Worm (Caenorhabditis elegans) whole organism, young adult: ENCODE results near the gene R09B5.11.

Source experiments
- F49E8.2 ChIP-seq: sonication (generic microtip); optimal IDR thresholded peaks from 3 replicates; lab custom pipeline; 2017; ENCODE audit warnings: missing genetic modification characterization, mild to moderate bottlenecking, missing compliant biosample characterization, antibody characterized with exemption, moderate library complexity; ENCODE audit not compliant: insufficient read depth
- Y56A3A.18 ChIP-seq: fragments of 200-800 bp; sonication (Bioruptor generic); IDR thresholded peaks from 2 replicates; pipeline ENCODE4 v1.3.6; 2022; ENCODE audit warnings: missing genetic modification reagents, missing genetic modification characterization, missing compliant biosample characterization
- ZK185.1 ChIP-seq: sonication (generic microtip); optimal IDR thresholded peaks from 2 replicates; lab custom pipeline; 2016; ENCODE audit warnings: mild to moderate bottlenecking, missing genetic modification characterization, missing compliant biosample characterization; ENCODE audit not compliant: poor library complexity, severe bottlenecking
- ccch-3 ChIP-seq: fragments of 200-800 bp; sonication (Bioruptor generic); optimal IDR thresholded peaks from 2 replicates; lab custom pipeline; 2018; ENCODE audit warnings: mild to moderate bottlenecking, missing genetic modification characterization, missing compliant biosample characterization
- ceh-100 ChIP-seq: fragments of 200-800 bp; sonication (Bioruptor generic); IDR thresholded peaks from 2 replicates; pipeline ENCODE4 v1.3.6; 2022; ENCODE audit warnings: missing genetic modification reagents, missing genetic modification characterization, missing compliant biosample characterization
- dpl-1 ChIP-seq: fragments of 150-350 bp; optimal IDR thresholded peaks from 2 replicates; lab custom pipeline; 2014; ENCODE audit warnings: missing biosample characterization, missing genetic modification reagents, missing genetic modification characterization
- hmg-1.2 ChIP-seq: fragments of 200-800 bp; sonication (Bioruptor generic); IDR thresholded peaks from 2 replicates; pipeline ENCODE4 v1.3.6; 2022; ENCODE audit warnings: missing genetic modification reagents, missing genetic modification characterization, missing compliant biosample characterization
- lsl-1 ChIP-seq: fragments of 200-800 bp; sonication (Bioruptor generic); optimal IDR thresholded peaks from 2 replicates; lab custom pipeline; 2018; ENCODE audit warnings: mild to moderate bottlenecking, missing genetic modification characterization, moderate library complexity, missing compliant biosample characterization
- mcd-1 ChIP-seq: fragments of 200-800 bp; sonication (Bioruptor generic); IDR thresholded peaks from 2 replicates; pipeline ENCODE4 v1.3.6; 2022; ENCODE audit warnings: missing genetic modification reagents, missing genetic modification characterization, missing compliant biosample characterization
- mel-28 ChIP-seq: sonication (generic microtip); optimal IDR thresholded peaks from 2 replicates; lab custom pipeline; 2016; ENCODE audit warnings: borderline replicate concordance, mild to moderate bottlenecking, missing genetic modification characterization, missing compliant biosample characterization
- nhr-80 ChIP-seq: sonication (generic microtip); optimal IDR thresholded peaks from 2 replicates; lab custom pipeline; 2016; ENCODE audit warnings: missing genetic modification characterization, missing compliant biosample characterization
- pha-4 ChIP-seq: fragments of 150-350 bp; sonication (generic microtip); optimal IDR thresholded peaks from 2 replicates; lab custom pipeline; 2014; ENCODE audit warnings: missing biosample characterization, missing genetic modification reagents, missing genetic modification characterization
- rcor-1 ChIP-seq: fragments of 200-800 bp; sonication (Bioruptor generic); IDR thresholded peaks from 2 replicates; pipeline ENCODE4 v1.3.6; 2022; ENCODE audit warnings: missing genetic modification reagents, missing genetic modification characterization, missing compliant biosample characterization
- unc-62 ChIP-seq: fragments of 150-350 bp; optimal IDR thresholded peaks from 2 replicates; lab custom pipeline; 2014; ENCODE audit warnings: missing biosample characterization, missing genetic modification reagents, missing genetic modification characterization

DNA sequence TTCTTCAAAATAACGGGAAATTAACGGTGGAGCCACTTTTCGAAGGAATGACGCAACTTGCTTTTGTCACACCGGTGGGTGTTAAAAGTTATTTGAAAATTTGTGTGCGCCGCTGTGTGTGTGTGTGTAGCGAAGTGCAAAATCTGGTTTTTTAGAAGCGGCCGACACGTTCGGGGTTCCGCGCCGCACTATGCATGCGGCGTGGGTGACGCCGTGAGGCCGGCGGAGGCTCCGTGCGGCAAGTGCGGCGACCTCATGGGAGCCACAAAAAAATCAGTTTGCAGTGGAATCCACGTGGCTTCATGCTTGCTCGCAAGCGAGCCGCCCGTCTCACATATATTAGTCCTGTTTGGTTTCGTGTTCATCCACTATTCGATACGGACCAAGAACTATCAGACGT lies 16.3 kb downstream of the R09B5.11 start:
- no peak for TF ChIP-seq nhr-80 (tag; lab: Kevin White, UChicago)
- TF ChIP-seq ccch-3, result no peak
- peak; percentile 40; the same call in 1 of the 2 replicates for TF ChIP-seq mcd-1 (GFP tag; lab: Robert Waterston, UW)
- TF ChIP-seq pha-4, result no peak
- no peak for TF ChIP-seq Y56A3A.18 (GFP tag; lab: Robert Waterston, UW)
- no peak for TF ChIP-seq dpl-1 (GFP tag; lab: Kevin White, UChicago)
- no peak for TF ChIP-seq ceh-100 (GFP tag; lab: Robert Waterston, UW)
- TF ChIP-seq hmg-1.2 (GFP tag; lab: Robert Waterston, UW), result peak; percentile 78
- TF ChIP-seq lsl-1, result no peak
- no peak for TF ChIP-seq F49E8.2
- no peak for TF ChIP-seq mel-28 (tag; lab: Kevin White, UChicago)
- no peak for TF ChIP-seq unc-62 (GFP tag; lab: Kevin White, UChicago)
- no peak for TF ChIP-seq ZK185.1
- no peak for TF ChIP-seq rcor-1 (GFP tag; lab: Robert Waterston, UW)
